Worm (Caenorhabditis elegans): Measurements from ENCODE around the gene irld-28.

- TF ChIP-seq zag-1 (tag; optimal IDR thresholded peaks at IDR 0.05) (no peak), skn-1 (tag; optimal IDR thresholded peaks at IDR 0.05) (no peak), nhr-11 (tag; optimal IDR thresholded peaks at IDR 0.05) (no peak), unc-62 (GFP tag; optimal IDR thresholded peaks at IDR 0.05) (no peak), nhr-12 (tag; optimal IDR thresholded peaks at IDR 0.05) (no peak), lsy-2 (tag; optimal IDR thresholded peaks at IDR 0.05) (no peak)
Observed at ce11 chrV:2341285-2341684, 5.2 kb upstream of the irld-28 start, which contains the start of gene irld-30.

All from whole organism, L2 larva.